Worm (Caenorhabditis elegans) whole organism, early embryonic: ENCODE data around the gene lipl-4.

Source experiments
- B0310.2 ChIP-seq: sonication (generic microtip); optimal IDR thresholded peaks from 2 replicates; lab custom pipeline; 2016; ENCODE audit warnings: mild to moderate bottlenecking, missing genetic modification characterization, missing compliant biosample characterization
- F13C5.2 ChIP-seq: sonication (generic microtip); optimal IDR thresholded peaks from 2 replicates; lab custom pipeline; 2017; ENCODE audit warnings: mild to moderate bottlenecking, missing genetic modification characterization, inconsistent platforms, missing compliant biosample characterization
- aly-1 ChIP-seq: sonication (generic microtip); optimal IDR thresholded peaks from 2 replicates; lab custom pipeline; 2016; ENCODE audit warnings: missing genetic modification characterization, missing compliant biosample characterization
- ama-1 ChIP-seq: fragments of 150-350 bp; optimal IDR thresholded peaks from 2 replicates; lab custom pipeline; 2014
- ceh-13 ChIP-seq: fragments of 200-800 bp; sonication (Bioruptor generic); optimal IDR thresholded peaks from 2 replicates; lab custom pipeline; 2018; ENCODE audit warnings: mild to moderate bottlenecking, missing genetic modification characterization, missing compliant biosample characterization
- ceh-36 ChIP-seq: sonication (generic microtip); optimal IDR thresholded peaks from 2 replicates; lab custom pipeline; 2016; ENCODE audit warnings: missing genetic modification characterization, inconsistent platforms, missing compliant biosample characterization
- ets-7 ChIP-seq: sonication (generic microtip); optimal IDR thresholded peaks from 2 replicates; lab custom pipeline; 2016; ENCODE audit warnings: missing genotype, missing genetic modification characterization, missing compliant biosample characterization
- flt-1 ChIP-seq: fragments of 200-800 bp; sonication (Bioruptor generic); IDR thresholded peaks from 2 replicates; pipeline ENCODE4 v1.3.6; 2022; ENCODE audit warnings: missing genetic modification characterization, missing compliant biosample characterization
- hmbx-1 ChIP-seq: sonication (generic microtip); optimal IDR thresholded peaks from 2 replicates; lab custom pipeline; 2016; ENCODE audit warnings: mild to moderate bottlenecking, missing genetic modification characterization, missing compliant biosample characterization
- hmg-4 ChIP-seq: fragments of 200-800 bp; sonication (Bioruptor generic); optimal IDR thresholded peaks from 2 replicates; lab custom pipeline; 2018; ENCODE audit warnings: mild to moderate bottlenecking, missing genetic modification characterization, missing compliant biosample characterization
- hnd-1 ChIP-seq: sonication (generic microtip); optimal IDR thresholded peaks from 2 replicates; lab custom pipeline; 2016; ENCODE audit warnings: missing genetic modification characterization, missing compliant biosample characterization
- pes-1 ChIP-seq: fragments of 200-800 bp; sonication (Bioruptor generic); IDR thresholded peaks from 2 replicates; pipeline ENCODE4 v1.3.6; 2022; ENCODE audit warnings: missing genetic modification reagents, missing genetic modification characterization, missing compliant biosample characterization
- scrt-1 ChIP-seq: fragments of 200-800 bp; sonication (Bioruptor generic); IDR thresholded peaks from 2 replicates; pipeline ENCODE4 v1.3.6; 2022; ENCODE audit warnings: missing genetic modification characterization, missing compliant biosample characterization
- sea-1 ChIP-seq: fragments of 200-800 bp; sonication (Bioruptor generic); conservative IDR thresholded peaks from 2 replicates; pipeline ENCODE4 v1.3.6; 2022; ENCODE audit warnings: missing genetic modification characterization, missing compliant biosample characterization
- tbx-11 ChIP-seq: fragments of 200-800 bp; sonication (Bioruptor generic); IDR thresholded peaks from 2 replicates; pipeline ENCODE4 v1.3.6; 2022; ENCODE audit warnings: missing genetic modification characterization, missing compliant biosample characterization
- tbx-37 ChIP-seq: fragments of 200-800 bp; sonication (Bioruptor generic); conservative IDR thresholded peaks from 2 replicates; pipeline ENCODE4 v1.3.6; 2022; ENCODE audit warnings: missing genetic modification reagents, missing genetic modification characterization, missing compliant biosample characterization
- tra-4 ChIP-seq: sonication (generic microtip); optimal IDR thresholded peaks from 2 replicates; lab custom pipeline; 2017; ENCODE audit warnings: missing genetic modification characterization, missing compliant biosample characterization

The lipl-4 gene

ce11 chrV:6538323-6538722 lies 11.6 kb upstream of the lipl-4 start:
- TF ChIP-seq sea-1: no peak
- TF ChIP-seq aly-1 (tag; lab: Kevin White, UChicago): peak; percentile 5
- TF ChIP-seq hmg-4: peak; percentile 17

DNA sequence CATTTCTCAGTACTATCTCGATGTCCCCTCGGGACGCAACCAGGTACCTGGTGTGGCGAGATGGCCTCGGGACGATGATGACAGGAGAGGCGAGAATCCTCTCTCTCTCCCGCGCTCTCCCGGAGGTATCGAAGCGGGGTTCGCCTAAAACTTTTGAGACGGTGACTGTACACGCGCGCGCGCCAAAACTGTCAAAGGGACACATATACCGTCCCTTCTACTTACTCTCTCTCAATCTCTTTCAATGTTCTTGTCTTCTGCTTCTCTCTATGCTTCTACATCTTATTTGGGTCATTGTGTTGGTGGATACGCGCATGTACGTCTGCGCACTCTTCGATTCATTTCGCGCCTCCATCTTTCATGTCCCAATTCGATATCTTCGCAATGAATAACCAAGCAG lies 8.1 kb upstream of the lipl-4 start:
- TF ChIP-seq ama-1 (lab: Kevin White, UChicago) (no peak), hmg-4 (peak; percentile 11)

- TF ChIP-seq hmg-4 (peak; percentile 35), ceh-13 (GFP tag; lab: Kevin White, UChicago) (no peak)
These were observed 5.0 kb upstream of the lipl-4 start for ce11 chrV:6544999-6545398.

ce11 chrV:6546450-6547171 lies 3.4 kb upstream of the lipl-4 start, which contains the start of gene dre-1:
Gene dre-1, minus strand, starts transcription at chrV:6546500.
- TF ChIP-seq ceh-36 (tag; lab: Kevin White, UChicago): no peak

DNA sequence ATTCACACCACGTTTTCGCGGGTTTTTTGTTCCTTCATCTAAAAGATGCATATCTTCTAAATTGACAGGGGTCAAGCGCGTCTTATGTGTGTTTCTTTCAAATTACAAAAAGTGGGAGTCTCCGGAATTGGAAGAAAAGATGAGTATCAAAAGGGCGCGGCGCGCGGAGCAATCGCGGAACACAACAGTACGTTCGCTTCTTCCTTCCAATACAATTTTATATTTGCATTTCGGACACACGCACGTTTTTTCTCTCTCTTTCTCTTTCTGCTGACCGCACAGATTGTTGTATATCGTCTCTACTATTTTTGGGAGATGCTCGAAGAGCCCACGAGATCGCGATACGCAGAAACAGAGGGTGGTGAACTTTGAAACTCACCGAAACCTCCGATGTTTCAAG lies 1.7 kb upstream of the lipl-4 start:
- TF ChIP-seq ceh-36 (tag; lab: Kevin White, UChicago) (no peak), scrt-1 (GFP tag; lab: Robert Waterston, UW) (no peak), F13C5.2 (tag; lab: Kevin White, UChicago) (no peak), tra-4 (tag; lab: Kevin White, UChicago) (no peak), B0310.2 (tag; lab: Kevin White, UChicago) (no peak), ama-1 (lab: Kevin White, UChicago) (no peak), flt-1 (GFP tag; lab: Robert Waterston, UW) (no peak), ets-7 (tag; lab: Kevin White, UChicago) (no peak), tbx-11 (GFP tag; lab: Robert Waterston, UW) (no peak), sea-1 (no peak), ceh-13 (GFP tag; lab: Kevin White, UChicago) (no peak), aly-1 (tag; lab: Kevin White, UChicago) (no peak), hmbx-1 (no peak), pes-1 (no peak), hnd-1 (no peak), hmg-4 (no peak), tbx-37 (GFP tag; lab: Robert Waterston, UW) (no peak)

DNA sequence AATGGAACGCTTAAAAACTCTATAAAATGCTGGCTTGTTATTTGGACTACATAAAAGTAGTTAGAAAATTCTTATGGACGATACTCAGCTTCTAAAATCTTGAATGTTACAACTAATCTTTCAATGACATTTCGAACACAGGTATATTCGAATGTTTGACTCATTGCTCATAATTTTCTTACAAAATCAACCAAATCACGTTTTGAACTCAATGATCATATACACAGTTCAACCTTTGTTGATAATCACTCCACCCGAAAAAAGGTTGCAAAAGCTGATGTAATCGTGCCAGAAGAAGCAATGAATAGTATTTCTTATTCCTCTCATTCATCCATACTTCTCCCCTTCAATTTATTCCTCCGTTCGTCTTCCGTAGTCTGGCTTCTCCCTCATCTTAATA lies 823 bp upstream of the lipl-4 start, which contains the start of gene K04A8.20:
TSS of gene K04A8.20 (plus strand) at position 301 of the 400 bp plus-strand sequence.
- TF ChIP-seq ets-7 (tag; lab: Kevin White, UChicago): no peak

DNA sequence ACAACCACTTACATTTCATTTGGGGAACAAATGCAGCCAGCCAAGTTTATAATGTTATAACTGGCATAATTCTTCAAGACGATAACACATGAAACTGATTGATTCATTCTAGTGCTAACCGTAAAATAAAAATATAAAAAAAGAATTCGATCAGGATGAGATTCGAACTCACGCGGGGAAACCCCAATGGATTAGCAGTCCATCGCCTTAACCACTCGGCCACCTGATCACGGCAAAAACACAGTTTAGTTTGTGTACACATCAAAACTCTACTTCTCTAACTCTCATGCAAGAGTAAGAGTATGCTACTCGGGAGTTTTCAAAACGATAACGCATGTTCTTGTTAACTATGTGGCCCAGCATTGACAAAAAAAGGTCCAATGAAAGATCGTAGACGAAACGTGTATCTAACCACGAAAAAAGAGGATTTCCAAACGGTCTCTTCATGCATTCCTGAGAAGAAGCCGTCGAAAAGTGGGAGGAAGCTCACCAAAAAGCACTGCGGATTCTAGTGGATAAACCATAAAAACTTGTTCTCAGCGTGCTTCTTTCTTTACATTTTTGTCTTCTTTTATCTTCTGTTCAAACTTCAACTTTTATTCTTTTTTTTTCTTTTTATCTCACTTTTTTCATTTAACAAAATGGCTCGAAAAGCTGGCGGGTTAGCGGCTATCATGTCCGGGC lies 1.9 kb downstream of the lipl-4 start, which contains the start of gene twk-10:
TSS of gene twk-10 (plus strand) at position 634 of the 684 bp plus-strand sequence.
- TF ChIP-seq tbx-37 (GFP tag; lab: Robert Waterston, UW) (0 out of 2 replicates have a peak, but pooled peaks have one; percentile 39), hnd-1 (no peak), ama-1 (lab: Kevin White, UChicago) (no peak), scrt-1 (GFP tag; lab: Robert Waterston, UW) (peak; percentile 62; the same call in 1 of the 2 replicates), ceh-36 (tag; lab: Kevin White, UChicago) (peak; percentile 23), ets-7 (tag; lab: Kevin White, UChicago) (no peak), tra-4 (tag; lab: Kevin White, UChicago) (no peak), sea-1 (no peak), flt-1 (GFP tag; lab: Robert Waterston, UW) (peak; percentile 48), tbx-11 (GFP tag; lab: Robert Waterston, UW) (no peak), B0310.2 (tag; lab: Kevin White, UChicago) (no peak), hmg-4 (no peak)

ce11 chrV:6554308-6554707 lies 4.3 kb downstream of the lipl-4 start, which contains the start of gene K04A8.19:
Gene K04A8.19, minus strand, starts transcription at chrV:6554408.
- TF ChIP-seq sea-1: no peak
- TF ChIP-seq ceh-36 (tag; lab: Kevin White, UChicago): no peak
- no peak for TF ChIP-seq hnd-1
- TF ChIP-seq ets-7 (tag; lab: Kevin White, UChicago): no peak
- TF ChIP-seq F13C5.2 (tag; lab: Kevin White, UChicago): no peak
- TF ChIP-seq tbx-37 (GFP tag; lab: Robert Waterston, UW): no peak
- no peak for TF ChIP-seq hmbx-1
- TF ChIP-seq pes-1: no peak
- no peak for TF ChIP-seq ceh-13 (GFP tag; lab: Kevin White, UChicago)
- no peak for TF ChIP-seq flt-1 (GFP tag; lab: Robert Waterston, UW)
- TF ChIP-seq ama-1 (lab: Kevin White, UChicago): no peak
- no peak for TF ChIP-seq scrt-1 (GFP tag; lab: Robert Waterston, UW)
- no peak for TF ChIP-seq tra-4 (tag; lab: Kevin White, UChicago)
- no peak for TF ChIP-seq hmg-4
- no peak for TF ChIP-seq aly-1 (tag; lab: Kevin White, UChicago)
- TF ChIP-seq B0310.2 (tag; lab: Kevin White, UChicago): no peak
- no peak for TF ChIP-seq tbx-11 (GFP tag; lab: Robert Waterston, UW)
